Worm (Caenorhabditis elegans) whole organism, early embryonic: ENCODE measurements around the gene rpoa-1.

Experiments
- B0310.2 ChIP-seq: sonication (generic microtip); optimal IDR thresholded peaks from 2 replicates; lab custom pipeline; 2016; ENCODE audit warnings: mild to moderate bottlenecking, missing genetic modification characterization, missing compliant biosample characterization
- F13C5.2 ChIP-seq: sonication (generic microtip); optimal IDR thresholded peaks from 2 replicates; lab custom pipeline; 2017; ENCODE audit warnings: mild to moderate bottlenecking, missing genetic modification characterization, inconsistent platforms, missing compliant biosample characterization
- aly-1 ChIP-seq: sonication (generic microtip); optimal IDR thresholded peaks from 2 replicates; lab custom pipeline; 2016; ENCODE audit warnings: missing genetic modification characterization, missing compliant biosample characterization
- ama-1 ChIP-seq: fragments of 150-350 bp; optimal IDR thresholded peaks from 2 replicates; lab custom pipeline; 2014
- ceh-13 ChIP-seq: fragments of 200-800 bp; sonication (Bioruptor generic); optimal IDR thresholded peaks from 2 replicates; lab custom pipeline; 2018; ENCODE audit warnings: mild to moderate bottlenecking, missing genetic modification characterization, missing compliant biosample characterization
- ceh-36 ChIP-seq: sonication (generic microtip); optimal IDR thresholded peaks from 2 replicates; lab custom pipeline; 2016; ENCODE audit warnings: missing genetic modification characterization, inconsistent platforms, missing compliant biosample characterization
- ets-7 ChIP-seq: sonication (generic microtip); optimal IDR thresholded peaks from 2 replicates; lab custom pipeline; 2016; ENCODE audit warnings: missing genotype, missing genetic modification characterization, missing compliant biosample characterization
- flt-1 ChIP-seq: fragments of 200-800 bp; sonication (Bioruptor generic); IDR thresholded peaks from 2 replicates; pipeline ENCODE4 v1.3.6; 2022; ENCODE audit warnings: missing genetic modification characterization, missing compliant biosample characterization
- hmbx-1 ChIP-seq: sonication (generic microtip); optimal IDR thresholded peaks from 2 replicates; lab custom pipeline; 2016; ENCODE audit warnings: mild to moderate bottlenecking, missing genetic modification characterization, missing compliant biosample characterization
- hmg-4 ChIP-seq: fragments of 200-800 bp; sonication (Bioruptor generic); optimal IDR thresholded peaks from 2 replicates; lab custom pipeline; 2018; ENCODE audit warnings: mild to moderate bottlenecking, missing genetic modification characterization, missing compliant biosample characterization
- pes-1 ChIP-seq: fragments of 200-800 bp; sonication (Bioruptor generic); IDR thresholded peaks from 2 replicates; pipeline ENCODE4 v1.3.6; 2022; ENCODE audit warnings: missing genetic modification reagents, missing genetic modification characterization, missing compliant biosample characterization
- scrt-1 ChIP-seq: fragments of 200-800 bp; sonication (Bioruptor generic); IDR thresholded peaks from 2 replicates; pipeline ENCODE4 v1.3.6; 2022; ENCODE audit warnings: missing genetic modification characterization, missing compliant biosample characterization
- sea-1 ChIP-seq: fragments of 200-800 bp; sonication (Bioruptor generic); conservative IDR thresholded peaks from 2 replicates; pipeline ENCODE4 v1.3.6; 2022; ENCODE audit warnings: missing genetic modification characterization, missing compliant biosample characterization
- tbx-11 ChIP-seq: fragments of 200-800 bp; sonication (Bioruptor generic); IDR thresholded peaks from 2 replicates; pipeline ENCODE4 v1.3.6; 2022; ENCODE audit warnings: missing genetic modification characterization, missing compliant biosample characterization
- tbx-37 ChIP-seq: fragments of 200-800 bp; sonication (Bioruptor generic); conservative IDR thresholded peaks from 2 replicates; pipeline ENCODE4 v1.3.6; 2022; ENCODE audit warnings: missing genetic modification reagents, missing genetic modification characterization, missing compliant biosample characterization
- tra-4 ChIP-seq: sonication (generic microtip); optimal IDR thresholded peaks from 2 replicates; lab custom pipeline; 2017; ENCODE audit warnings: missing genetic modification characterization, missing compliant biosample characterization

The rpoa-1 gene

DNA sequence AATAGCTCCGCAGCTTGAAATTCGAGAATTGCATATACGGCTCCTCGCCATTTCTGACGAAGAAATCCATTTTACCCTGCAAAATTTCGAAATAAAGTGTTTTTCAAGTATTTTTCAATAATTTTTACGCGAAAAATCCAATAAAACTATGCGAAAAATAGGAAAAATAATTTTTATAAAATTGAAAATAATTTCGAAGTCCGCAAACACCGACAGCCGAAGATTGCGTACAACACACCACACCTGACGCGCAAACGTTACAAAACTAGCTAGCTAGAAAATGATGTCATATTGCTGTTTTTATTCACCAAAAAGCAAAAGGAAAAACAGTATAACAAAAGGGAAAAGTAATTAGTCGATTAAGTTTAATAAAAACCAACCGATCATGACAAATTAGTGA, at the start of gene rpoa-1:
Gene rpoa-1 (minus strand): TSS at position 84 of the 400 bp plus-strand sequence.
- TF ChIP-seq F13C5.2 (tag; lab: Kevin White, UChicago) = peak; percentile 44
- no peak for TF ChIP-seq flt-1
- TF ChIP-seq ama-1 (lab: Kevin White, UChicago) = no peak

DNA sequence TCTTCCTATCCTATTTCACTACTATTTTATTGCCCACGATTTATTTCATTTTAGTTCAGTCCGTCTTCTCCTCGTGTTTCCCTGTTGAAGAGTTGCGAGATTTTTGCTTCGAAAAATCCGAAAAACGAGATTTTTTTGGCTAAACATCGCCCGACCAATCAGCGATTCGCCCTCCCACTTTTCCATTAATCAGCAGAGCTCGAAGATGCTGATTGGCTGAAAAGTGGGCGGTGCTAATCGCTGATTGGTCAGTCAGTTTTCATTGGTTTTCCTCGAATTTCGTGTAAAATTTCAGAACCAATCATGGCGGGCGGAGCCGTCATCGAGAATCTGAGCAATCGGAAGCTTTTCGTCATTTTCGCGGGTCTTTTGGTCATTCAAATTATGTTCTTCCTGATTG, 46.9 kb upstream of the rpoa-1 start, which contains the start of gene mig-14:
Gene mig-14 (plus strand): TSS at position 290 of the 400 bp plus-strand sequence.
- TF ChIP-seq ceh-13 (GFP tag; lab: Kevin White, UChicago) (no peak), tbx-11 (no peak), B0310.2 (no peak), ets-7 (tag; lab: Kevin White, UChicago) (no peak), tbx-37 (GFP tag; lab: Robert Waterston, UW) (no peak), sea-1 (GFP tag; lab: Robert Waterston, UW) (no peak), ama-1 (lab: Kevin White, UChicago) (no peak), tra-4 (no peak)

DNA sequence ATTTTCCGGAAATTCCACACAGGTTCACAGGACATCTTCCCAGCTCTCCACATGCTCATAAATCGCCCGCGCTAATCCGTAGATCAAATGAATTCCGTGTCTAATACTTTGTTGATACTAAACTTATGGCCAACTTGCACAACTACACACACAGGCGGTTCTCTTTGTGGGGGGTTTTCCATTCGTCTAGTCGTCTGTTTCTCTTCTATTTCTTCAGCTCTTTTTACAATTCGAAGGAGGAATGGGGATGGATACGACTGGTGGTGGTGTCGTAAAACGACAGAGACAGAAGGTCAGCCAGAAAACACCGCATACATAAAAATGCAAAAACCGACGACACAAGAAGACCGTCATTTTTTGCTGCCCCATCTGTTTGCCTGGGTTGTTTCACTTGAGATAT, 44.8 kb upstream of the rpoa-1 start:
- TF ChIP-seq ceh-36 (tag; lab: Kevin White, UChicago) (peak; percentile 22), flt-1 (no peak)

DNA sequence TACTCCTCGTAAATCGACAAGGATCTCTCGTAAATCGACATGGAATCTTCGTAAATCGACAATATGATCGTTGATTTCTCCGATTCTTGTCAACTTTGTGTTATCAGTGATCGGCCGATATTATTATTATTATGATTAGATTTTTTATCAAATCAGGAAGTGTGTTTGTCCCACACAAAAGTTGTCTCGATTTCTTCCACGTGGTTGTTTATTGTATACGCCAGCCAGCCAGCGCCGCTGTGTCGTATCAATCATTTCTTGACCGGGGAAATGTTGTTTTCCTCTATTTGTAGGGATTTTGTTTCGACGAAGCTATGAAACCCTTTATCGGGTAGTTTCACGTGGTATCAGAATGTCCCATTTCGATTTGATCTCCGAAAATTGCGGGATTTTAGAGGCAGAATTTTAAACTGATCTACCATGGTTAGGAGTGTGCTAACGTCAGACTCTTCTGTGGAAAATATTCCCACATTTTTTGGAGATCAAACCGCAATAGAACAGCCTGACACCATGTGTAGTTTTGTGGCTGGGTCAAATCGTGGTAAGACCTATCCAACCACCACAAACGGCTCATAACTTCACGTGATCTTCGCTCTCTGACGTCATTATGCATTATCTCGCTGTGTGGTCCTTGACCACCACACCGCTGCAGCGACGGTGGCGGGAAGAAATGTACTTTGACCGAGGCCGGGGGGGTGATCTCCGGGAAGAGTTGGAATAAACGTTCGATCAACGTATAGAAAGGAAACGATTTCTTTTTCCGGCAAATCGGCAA, 43.3 kb upstream of the rpoa-1 start:
- TF ChIP-seq sea-1 (GFP tag; lab: Robert Waterston, UW) = 0 out of 2 replicates have a peak, but pooled peaks have one; percentile 32
- TF ChIP-seq B0310.2 = no peak

DNA sequence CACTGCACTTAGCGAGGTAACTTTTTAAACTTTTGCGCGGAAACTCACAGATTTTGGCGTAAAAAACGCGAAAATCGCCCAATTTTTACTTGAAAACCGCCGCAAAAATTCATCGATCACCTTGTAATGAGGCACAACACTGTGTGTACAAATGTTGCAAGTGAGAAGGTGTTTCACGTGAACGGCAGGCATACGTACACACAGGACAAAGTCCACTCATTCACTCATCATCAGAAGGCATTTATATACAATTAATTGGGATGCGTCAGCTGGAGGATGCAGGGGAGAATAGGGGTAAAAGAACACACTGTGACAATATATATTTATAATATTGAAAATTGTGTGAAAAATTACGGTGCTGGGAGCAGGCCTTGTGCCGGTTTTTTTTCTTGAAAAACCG, 42.3 kb upstream of the rpoa-1 start:
- TF ChIP-seq hmg-4 (GFP tag; lab: Kevin White, UChicago) = peak; percentile 4
- TF ChIP-seq ets-7 (tag; lab: Kevin White, UChicago) = no peak

DNA sequence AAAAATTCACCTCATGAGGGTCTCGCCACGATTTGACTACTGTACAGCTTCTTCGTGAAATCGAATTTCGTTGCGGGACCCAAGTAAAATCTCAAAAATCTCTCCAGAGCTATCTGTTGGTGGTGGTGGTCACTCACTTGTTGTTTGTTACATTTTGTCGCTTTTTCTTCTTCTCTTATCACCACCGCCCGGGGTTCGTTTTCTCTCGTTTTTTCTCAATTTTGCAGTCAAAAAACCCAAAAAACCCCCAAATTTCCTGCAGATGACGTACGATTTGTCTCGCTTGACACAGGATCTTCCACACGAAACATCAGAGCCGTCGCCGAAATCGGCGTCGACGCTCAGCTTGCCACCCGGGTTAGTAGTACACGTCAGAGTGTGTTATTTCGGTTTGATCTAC, 41.5 kb upstream of the rpoa-1 start, which contains the start of gene R06B9.5:
Gene R06B9.5 (plus strand): TSS at position 232 of the 400 bp plus-strand sequence.
- TF ChIP-seq ceh-36 (tag; lab: Kevin White, UChicago) = no peak
- TF ChIP-seq ets-7 (tag; lab: Kevin White, UChicago) = no peak

DNA sequence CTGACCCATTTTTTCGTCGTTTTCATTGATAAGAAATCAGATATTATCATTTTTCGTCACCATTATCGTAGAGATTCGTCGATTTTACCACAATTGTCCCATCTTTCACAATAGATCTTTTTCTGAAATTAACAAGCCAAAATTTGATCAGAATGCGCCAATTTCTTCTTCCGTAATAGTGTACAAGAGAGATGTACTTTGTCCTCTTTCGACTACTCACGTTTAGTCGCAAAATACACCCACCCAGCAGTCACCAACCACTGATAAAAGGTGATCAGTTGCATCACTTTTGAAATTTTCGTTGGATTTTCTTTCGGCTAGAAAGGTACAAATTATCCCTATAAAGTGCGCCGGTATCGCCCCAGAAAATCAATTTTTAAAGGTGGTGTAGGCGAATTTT, 38.0 kb upstream of the rpoa-1 start:
- TF ChIP-seq F13C5.2 (tag; lab: Kevin White, UChicago) = no peak
- TF ChIP-seq scrt-1 (GFP tag; lab: Robert Waterston, UW) = no peak

DNA sequence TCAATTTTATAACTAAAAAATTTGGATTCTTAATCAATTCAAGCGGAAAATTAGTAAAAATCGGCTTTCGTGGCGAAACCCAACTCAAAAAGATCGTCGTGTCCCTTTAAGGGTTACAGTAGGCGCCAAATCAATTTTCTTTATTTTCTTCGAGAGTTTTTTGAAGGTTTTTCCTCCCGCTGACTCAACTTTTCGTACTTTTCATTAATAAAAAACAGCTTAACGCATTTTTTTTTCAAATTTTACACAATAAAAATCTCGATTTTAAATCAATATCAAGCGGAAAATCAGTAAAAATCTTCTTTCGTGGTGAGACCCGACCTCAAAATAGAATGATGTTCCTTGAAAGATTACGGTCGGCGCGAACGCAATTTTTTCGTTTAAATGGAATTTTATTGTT, 37.6 kb upstream of the rpoa-1 start:
- TF ChIP-seq ceh-13 (GFP tag; lab: Kevin White, UChicago) (no peak), flt-1 (no peak), F13C5.2 (tag; lab: Kevin White, UChicago) (no peak), B0310.2 (no peak), ets-7 (tag; lab: Kevin White, UChicago) (no peak), ama-1 (lab: Kevin White, UChicago) (no peak), tbx-37 (GFP tag; lab: Robert Waterston, UW) (no peak), tbx-11 (no peak), aly-1 (tag; lab: Kevin White, UChicago) (no peak)

DNA sequence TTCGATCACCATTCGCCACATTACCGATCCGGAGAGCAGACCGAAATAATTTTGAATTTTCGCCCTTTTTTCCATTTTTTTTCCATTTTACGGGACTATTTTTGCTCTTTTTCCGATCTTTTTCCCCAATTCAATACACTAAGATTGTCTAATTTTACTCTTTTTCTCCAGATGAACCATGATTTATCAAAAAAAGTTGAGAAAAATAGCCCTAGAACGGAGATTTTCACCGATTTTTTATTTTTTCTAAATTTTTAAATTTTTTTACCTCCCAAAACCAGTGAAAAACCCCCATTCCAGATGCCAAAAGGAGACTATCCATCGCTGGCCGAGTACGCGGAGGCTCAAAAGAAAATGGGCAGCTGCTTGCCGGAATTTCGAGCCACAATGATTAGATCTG, 34.8 kb upstream of the rpoa-1 start, which contains the start of gene Y54G9A.9:
Gene Y54G9A.9 (plus strand): TSS at position 301 of the 400 bp plus-strand sequence.
- TF ChIP-seq hmbx-1 (tag; lab: Kevin White, UChicago) (no peak), aly-1 (tag; lab: Kevin White, UChicago) (no peak), pes-1 (GFP tag; lab: Robert Waterston, UW) (no peak), scrt-1 (GFP tag; lab: Robert Waterston, UW) (no peak), flt-1 (no peak), B0310.2 (no peak), tbx-11 (no peak)

DNA sequence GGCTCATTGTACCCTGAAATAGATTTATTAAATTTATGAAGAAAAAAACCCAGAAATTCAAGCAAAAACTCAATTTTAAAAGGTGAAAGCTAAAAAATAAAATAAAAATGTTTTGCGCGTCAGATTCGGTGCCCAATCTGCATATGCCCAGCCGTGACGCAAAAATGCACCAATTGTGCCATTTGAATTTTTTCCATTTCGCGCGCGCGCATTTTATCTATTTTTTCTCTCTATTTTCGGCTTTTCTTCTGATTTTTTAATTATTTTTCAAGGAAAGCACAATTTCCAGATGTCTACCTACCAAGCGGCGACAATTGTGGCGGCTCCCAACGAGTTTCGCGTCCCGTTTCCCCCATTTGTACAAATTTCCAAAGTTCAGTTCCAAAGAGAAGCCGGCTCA, 31.2 kb upstream of the rpoa-1 start, which contains the start of the genes Y54G9A.7 and bub-3:
Gene Y54G9A.7 (minus strand): TSS at position 7 of the 400 bp plus-strand sequence.
Gene bub-3 (plus strand): TSS at position 270 of the 400 bp plus-strand sequence.
- TF ChIP-seq hmbx-1 (tag; lab: Kevin White, UChicago) (no peak), ceh-36 (tag; lab: Kevin White, UChicago) (no peak)
